Fruit fly (Drosophila melanogaster): ENCODE results near the gene p115.

The p115 gene

dm6 chrX:7934679-7935078, 40.8 kb downstream of the p115 start, which contains the start of gene RpS14b (continued):
- TF ChIP-seq CG6792 (GFP tag; optimal IDR thresholded peaks at IDR 0.05) (peak; percentile 54), CG10631 (GFP tag; optimal IDR thresholded peaks at IDR 0.05) (peak; percentile 44), Gug (GFP tag; IDR thresholded peaks at IDR 0.05) (no peak; the same call in 1 of the 2 replicates), CG8319 (GFP tag; optimal IDR thresholded peaks at IDR 0.05) (peak; percentile 18), pdm3 (GFP tag; optimal IDR thresholded peaks at IDR 0.05) (peak; percentile 54), Hr39 (GFP tag; optimal IDR thresholded peaks at IDR 0.05) (peak; percentile 49), ss (GFP tag; optimal IDR thresholded peaks at IDR 0.05) (peak; percentile 59 to 70), CG11762 (GFP tag; optimal IDR thresholded peaks at IDR 0.05; ENCODE audit: insufficient read depth) (no peak), Eip93F (GFP tag; optimal IDR thresholded peaks at IDR 0.05) (no peak), CG34406 (GFP tag; optimal IDR thresholded peaks at IDR 0.05) (peak; percentile 63), Hr4 (GFP tag; optimal IDR thresholded peaks at IDR 0.05) (no peak), CG3032 (tag; optimal IDR thresholded peaks at IDR 0.05) (peak; percentile 46), fd85E (GFP tag; optimal IDR thresholded peaks at IDR 0.05) (peak; percentile 11), Blimp-1 (GFP tag; optimal IDR thresholded peaks at IDR 0.05) (no peak), CG8632 (GFP tag; optimal IDR thresholded peaks at IDR 0.05) (peak; percentile 57), spab (GFP tag; optimal IDR thresholded peaks at IDR 0.05) (peak; percentile 7), OdsH (GFP tag; optimal IDR thresholded peaks at IDR 0.05) (peak; percentile 56), CG31627 (GFP tag; optimal IDR thresholded peaks at IDR 0.05) (peak; percentile 59), topi (GFP tag; optimal IDR thresholded peaks at IDR 0.05) (peak; percentile 71), fkh (GFP tag; optimal IDR thresholded peaks at IDR 0.05) (peak; percentile 60), CG11294 (GFP tag; IDR thresholded peaks at IDR 0.05) (no peak), CG6854 (GFP tag; optimal IDR thresholded peaks at IDR 0.05) (peak; percentile 71), CG11902 (GFP tag; optimal IDR thresholded peaks at IDR 0.05) (peak; percentile 30), fd59A (GFP tag; optimal IDR thresholded peaks at IDR 0.05) (peak; percentile 39), achi (GFP tag; optimal IDR thresholded peaks at IDR 0.05) (peak; percentile 64), esn (GFP tag; optimal IDR thresholded peaks at IDR 0.05) (peak; percentile 77), CG16779 (tag; optimal IDR thresholded peaks at IDR 0.05) (peak; percentile 11), svp (GFP tag) (peak; percentile 21), CG15336 (GFP tag; IDR thresholded peaks at IDR 0.05) (peak; percentile 29; the same call in 1 of the 2 replicates), Hr38 (GFP tag; optimal IDR thresholded peaks at IDR 0.05) (no peak), CG3919 (GFP tag; optimal IDR thresholded peaks at IDR 0.05) (peak; percentile 68), CG10669 (GFP tag; optimal IDR thresholded peaks at IDR 0.05) (peak; percentile 28)

- no peak for TF ChIP-seq lz (GFP tag; optimal IDR thresholded peaks at IDR 0.05)
- TF ChIP-seq CG1621 (tag; optimal IDR thresholded peaks at IDR 0.05): no peak
- TF ChIP-seq Sox14 (GFP tag; optimal IDR thresholded peaks at IDR 0.05): peak; percentile 36
- no peak for TF ChIP-seq CG6792 (GFP tag; optimal IDR thresholded peaks at IDR 0.05)
- no peak for TF ChIP-seq fd85E (GFP tag; optimal IDR thresholded peaks at IDR 0.05)
- TF ChIP-seq Sox102F (GFP tag; optimal IDR thresholded peaks at IDR 0.05): no peak
- TF ChIP-seq Hr39 (GFP tag; optimal IDR thresholded peaks at IDR 0.05): no peak
- no peak for TF ChIP-seq spab (GFP tag; optimal IDR thresholded peaks at IDR 0.05)
- no peak for TF ChIP-seq CG32006 (GFP tag; optimal IDR thresholded peaks at IDR 0.05)
- TF ChIP-seq Smox (GFP tag; optimal IDR thresholded peaks at IDR 0.05): no peak
- no peak for TF ChIP-seq CG11902 (GFP tag; optimal IDR thresholded peaks at IDR 0.05)
- peak; percentile 28 to 47 for TF ChIP-seq ss (GFP tag; optimal IDR thresholded peaks at IDR 0.05)
- no peak for TF ChIP-seq Gug (GFP tag; IDR thresholded peaks at IDR 0.05)
- TF ChIP-seq CG11762 (GFP tag; optimal IDR thresholded peaks at IDR 0.05; ENCODE audit: insufficient read depth): no peak
- no peak for TF ChIP-seq cyc (GFP tag; optimal IDR thresholded peaks at IDR 0.05)
- TF ChIP-seq Met (GFP tag; optimal IDR thresholded peaks at IDR 0.05): no peak
- TF ChIP-seq net (GFP tag; optimal IDR thresholded peaks at IDR 0.05): no peak
- no peak for TF ChIP-seq CG9139 (GFP tag; optimal IDR thresholded peaks at IDR 0.05)
- no peak for TF ChIP-seq CG10669 (GFP tag; optimal IDR thresholded peaks at IDR 0.05)
- no peak for TF ChIP-seq Eip93F (GFP tag; optimal IDR thresholded peaks at IDR 0.05)
- TF ChIP-seq Ets21C (GFP tag; optimal IDR thresholded peaks at IDR 0.05): no peak
- peak; percentile 1 for TF ChIP-seq CG31627 (GFP tag; optimal IDR thresholded peaks at IDR 0.05)
- TF ChIP-seq topi (GFP tag; optimal IDR thresholded peaks at IDR 0.05): no peak
- TF ChIP-seq Lpt (GFP tag; optimal IDR thresholded peaks at IDR 0.05): no peak
- TF ChIP-seq Hr38 (GFP tag; optimal IDR thresholded peaks at IDR 0.05): no peak
- TF ChIP-seq CG6163 (GFP tag; IDR thresholded peaks at IDR 0.05): 0 out of 3 replicates have a peak, but pooled peaks have one; percentile 23
- TF ChIP-seq Eip78C (GFP tag): peak; percentile 50
- peak; percentile 25 for TF ChIP-seq fkh (GFP tag; optimal IDR thresholded peaks at IDR 0.05)
- no peak for TF ChIP-seq fd59A (GFP tag; optimal IDR thresholded peaks at IDR 0.05)
- no peak for TF ChIP-seq OdsH (GFP tag; optimal IDR thresholded peaks at IDR 0.05)
- TF ChIP-seq esn (GFP tag; optimal IDR thresholded peaks at IDR 0.05): peak; percentile 5
- TF ChIP-seq acj6 (GFP tag; optimal IDR thresholded peaks at IDR 0.05): no peak
- no peak for TF ChIP-seq CG16779 (tag; optimal IDR thresholded peaks at IDR 0.05)
- TF ChIP-seq CG3919 (GFP tag; optimal IDR thresholded peaks at IDR 0.05): peak; percentile 8
These were observed 42.2 kb downstream of the p115 start, which contains the start of gene Ubr3 for dm6 chrX:7935798-7936572. Gene Ubr3, plus strand, starts transcription at chrX:7935896.

Measured in whole organism, prepupa.